Worm (Caenorhabditis elegans) whole organism, L3 larva: ENCODE results near the gene srh-100.

ENCODE experiments used
- R02D3.7 ChIP-seq: fragments of 150-350 bp; optimal IDR thresholded peaks from 2 replicates; lab custom pipeline; 2014; ENCODE audit warnings: missing biosample characterization, missing genetic modification characterization
- aly-2 ChIP-seq: fragments of 150-350 bp; optimal IDR thresholded peaks from 2 replicates; lab custom pipeline; 2014; ENCODE audit warnings: missing biosample characterization, missing genetic modification characterization
- ama-1 ChIP-seq: fragments of 150-350 bp; optimal IDR thresholded peaks from 2 replicates; lab custom pipeline; 2018
- ceh-16 ChIP-seq: sonication (generic microtip); optimal IDR thresholded peaks from 2 replicates; lab custom pipeline; 2017; ENCODE audit warnings: missing biosample characterization, missing genetic modification characterization
- ceh-82 ChIP-seq: fragments of 150-350 bp; optimal IDR thresholded peaks from 2 replicates; lab custom pipeline; 2014; ENCODE audit warnings: missing biosample characterization, missing genetic modification characterization
- egl-27 ChIP-seq: sonication (generic microtip); optimal IDR thresholded peaks from 4 replicates; lab custom pipeline; 2017; ENCODE audit warnings: missing biosample characterization, missing genetic modification reagents, missing genetic modification characterization
- egl-5 ChIP-seq: fragments of 150-350 bp; optimal IDR thresholded peaks from 2 replicates; lab custom pipeline; 2017; ENCODE audit warnings: missing biosample characterization, missing genetic modification reagents, missing genetic modification characterization, inconsistent platforms
- elt-1 ChIP-seq: fragments of 150-350 bp; optimal IDR thresholded peaks from 2 replicates; lab custom pipeline; 2014; ENCODE audit warnings: missing biosample characterization, missing genetic modification characterization
- elt-2 ChIP-seq: sonication (generic microtip); optimal IDR thresholded peaks from 2 replicates; lab custom pipeline; 2016; ENCODE audit warnings: missing genetic modification reagents, mild to moderate bottlenecking, missing genetic modification characterization, missing compliant biosample characterization
- elt-3 ChIP-seq, 3 experiments: fragments of 150-350 bp in 1 of 3; sonication (generic microtip) in 2 of 3; optimal IDR thresholded peaks; 2 replicates in 2 of 3; 4 replicates in 1 of 3; lab custom pipeline; 2014 to 2017; ENCODE audit warnings: missing biosample characterization in 3 of 3, missing genetic modification characterization in 3 of 3
- fkh-10 ChIP-seq: sonication (generic microtip); optimal IDR thresholded peaks from 2 replicates; lab custom pipeline; 2017; ENCODE audit warnings: missing biosample characterization, missing genetic modification reagents, missing genetic modification characterization
- fkh-2 ChIP-seq: fragments of 150-350 bp; optimal IDR thresholded peaks from 2 replicates; lab custom pipeline; 2014; ENCODE audit warnings: missing biosample characterization, missing genetic modification reagents, missing genetic modification characterization
- fos-1 ChIP-seq: fragments of 150-350 bp; optimal IDR thresholded peaks from 2 replicates; lab custom pipeline; 2014; ENCODE audit warnings: missing biosample characterization, missing genetic modification characterization
- hmg-11 ChIP-seq: sonication (generic microtip); optimal IDR thresholded peaks from 2 replicates; lab custom pipeline; 2016; ENCODE audit warnings: missing genetic modification characterization, missing compliant biosample characterization
- jun-1 ChIP-seq: fragments of 150-350 bp; optimal IDR thresholded peaks from 2 replicates; lab custom pipeline; 2014; ENCODE audit warnings: missing biosample characterization, missing genetic modification reagents, missing genetic modification characterization
- lin-39 ChIP-seq: fragments of 150-350 bp; optimal IDR thresholded peaks from 2 replicates; lab custom pipeline; 2018; ENCODE audit warnings: missing biosample characterization, missing genetic modification reagents, missing genetic modification characterization
- mdl-1 ChIP-seq: fragments of 150-350 bp; optimal IDR thresholded peaks from 2 replicates; lab custom pipeline; 2014; ENCODE audit warnings: missing biosample characterization, missing genetic modification characterization
- nfya-1 ChIP-seq: sonication (generic microtip); optimal IDR thresholded peaks from 2 replicates; lab custom pipeline; 2017; ENCODE audit warnings: missing genetic modification characterization, mild to moderate bottlenecking, missing compliant biosample characterization, antibody characterized with exemption, moderate library complexity; ENCODE audit not compliant: insufficient read depth
- nhr-11 ChIP-seq: fragments of 150-350 bp; optimal IDR thresholded peaks from 2 replicates; lab custom pipeline; 2014; ENCODE audit warnings: missing biosample characterization, missing genetic modification characterization
- nhr-23 ChIP-seq: fragments of 150-350 bp; optimal IDR thresholded peaks from 2 replicates; lab custom pipeline; 2014; ENCODE audit warnings: missing biosample characterization, missing genetic modification reagents, missing genetic modification characterization
- nhr-237 ChIP-seq: fragments of 150-350 bp; optimal IDR thresholded peaks from 2 replicates; lab custom pipeline; 2014; ENCODE audit warnings: missing biosample characterization, missing genetic modification characterization
- nhr-28 ChIP-seq: fragments of 150-350 bp; optimal IDR thresholded peaks from 2 replicates; lab custom pipeline; 2014; ENCODE audit warnings: missing biosample characterization, missing genetic modification characterization
- nhr-43 ChIP-seq: sonication (generic microtip); optimal IDR thresholded peaks from 2 replicates; lab custom pipeline; 2016; ENCODE audit warnings: mild to moderate bottlenecking, missing genetic modification characterization, missing compliant biosample characterization; ENCODE audit not compliant: poor library complexity, severe bottlenecking
- nhr-76 ChIP-seq: fragments of 150-350 bp; sonication (generic microtip); optimal IDR thresholded peaks from 5 replicates; lab custom pipeline; 2014; ENCODE audit warnings: missing biosample characterization, missing genetic modification characterization
- nhr-77 ChIP-seq: fragments of 150-350 bp; optimal IDR thresholded peaks from 2 replicates; lab custom pipeline; 2014; ENCODE audit warnings: missing biosample characterization, missing genetic modification characterization
- pqm-1 ChIP-seq: fragments of 150-350 bp; optimal IDR thresholded peaks from 2 replicates; lab custom pipeline; 2017; ENCODE audit warnings: missing biosample characterization, missing genetic modification characterization, inconsistent platforms
- sea-2 ChIP-seq: fragments of 150-350 bp; sonication (generic microtip); optimal IDR thresholded peaks from 4 replicates; lab custom pipeline; 2014; ENCODE audit warnings: missing biosample characterization, missing genetic modification reagents, missing genetic modification characterization
- snpc-4 ChIP-seq: fragments of 150-350 bp; optimal IDR thresholded peaks from 2 replicates; lab custom pipeline; 2014; ENCODE audit warnings: missing biosample characterization, missing genetic modification characterization
- tbx-2 ChIP-seq: sonication (generic microtip); optimal IDR thresholded peaks from 2 replicates; lab custom pipeline; 2016; ENCODE audit warnings: mild to moderate bottlenecking, missing genetic modification characterization, missing compliant biosample characterization
- unc-39 ChIP-seq: sonication (generic microtip); optimal IDR thresholded peaks from 4 replicates; lab custom pipeline; 2017; ENCODE audit warnings: missing biosample characterization, missing genetic modification characterization
- unc-62 ChIP-seq: fragments of 150-350 bp; sonication (generic microtip); optimal IDR thresholded peaks from 4 replicates; lab custom pipeline; 2014; ENCODE audit warnings: missing biosample characterization, missing genetic modification reagents, missing genetic modification characterization
- zag-1 ChIP-seq: fragments of 150-350 bp; optimal IDR thresholded peaks from 2 replicates; lab custom pipeline; 2014; ENCODE audit warnings: missing biosample characterization, missing genetic modification characterization
- ztf-11 ChIP-seq: fragments of 150-350 bp; optimal IDR thresholded peaks from 2 replicates; lab custom pipeline; 2014; ENCODE audit warnings: missing biosample characterization, missing genetic modification characterization
- ztf-4 ChIP-seq: fragments of 150-350 bp; optimal IDR thresholded peaks from 2 replicates; lab custom pipeline; 2014; ENCODE audit warnings: missing biosample characterization, missing genetic modification characterization

srh-100 gene

DNA sequence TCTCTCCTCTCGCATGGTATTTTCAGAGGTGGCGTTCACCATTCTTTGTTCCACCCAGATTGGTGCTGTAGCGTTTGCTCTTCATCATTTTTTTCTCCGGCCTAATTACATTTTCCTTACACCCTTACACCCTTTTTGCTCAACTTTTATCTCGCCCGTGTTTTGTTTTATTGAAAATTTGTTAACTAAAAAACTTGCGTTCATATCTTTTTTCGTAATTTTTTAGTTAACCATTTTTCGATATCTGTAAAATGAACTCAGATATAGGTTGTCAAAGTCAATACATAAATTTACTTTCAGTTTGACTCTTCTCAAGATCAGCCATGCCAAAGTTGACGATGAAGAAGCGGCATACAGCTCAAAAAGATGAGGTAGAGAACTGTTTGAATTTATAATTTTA lies 27.1 kb upstream of the srh-100 start, which contains the start of gene F12E12.1:
Gene F12E12.1, plus strand, starts transcription at position 301 of the 400 bp plus-strand sequence.
- TF ChIP-seq hmg-11 (tag; lab: Kevin White, UChicago) = no peak
- no peak for TF ChIP-seq unc-39 (tag; lab: Kevin White, UChicago)
- TF ChIP-seq nfya-1 (tag; lab: Kevin White, UChicago) = no peak
- no peak for TF ChIP-seq ceh-16 (tag; lab: Kevin White, UChicago)
- no peak for TF ChIP-seq fkh-2
- no peak for TF ChIP-seq R02D3.7 (tag; lab: Kevin White, UChicago)

DNA sequence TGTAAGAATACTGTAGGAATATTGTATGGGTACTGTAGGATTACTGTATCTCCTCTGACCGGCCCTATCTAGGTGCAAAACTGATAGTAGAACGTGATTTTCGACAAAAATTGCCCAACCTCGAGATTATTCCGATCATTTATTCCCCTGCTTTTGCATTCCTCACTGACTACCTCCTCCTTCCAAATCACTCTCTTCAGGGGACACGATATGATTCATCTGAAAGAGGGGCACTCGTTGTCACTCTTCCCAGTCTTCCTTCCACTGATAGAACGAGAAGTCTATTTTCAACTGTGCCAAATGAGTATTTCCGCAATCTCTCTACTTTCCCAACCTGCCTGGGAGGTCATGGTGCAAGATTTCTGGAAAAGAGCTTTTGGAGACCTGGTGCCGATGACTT lies 25.2 kb upstream of the srh-100 start, which contains the start of gene F12E12.2:
Gene F12E12.2, plus strand, starts transcription at position 301 of the 400 bp plus-strand sequence.
- TF ChIP-seq nhr-77 (no peak), nhr-28 (tag; lab: Kevin White, UChicago) (no peak), snpc-4 (tag; lab: Kevin White, UChicago) (no peak), nhr-11 (tag; lab: Kevin White, UChicago) (no peak), hmg-11 (tag; lab: Kevin White, UChicago) (no peak), fkh-10 (no peak)
- TF ChIP-seq, all 47 proteins: peak for 0

DNA sequence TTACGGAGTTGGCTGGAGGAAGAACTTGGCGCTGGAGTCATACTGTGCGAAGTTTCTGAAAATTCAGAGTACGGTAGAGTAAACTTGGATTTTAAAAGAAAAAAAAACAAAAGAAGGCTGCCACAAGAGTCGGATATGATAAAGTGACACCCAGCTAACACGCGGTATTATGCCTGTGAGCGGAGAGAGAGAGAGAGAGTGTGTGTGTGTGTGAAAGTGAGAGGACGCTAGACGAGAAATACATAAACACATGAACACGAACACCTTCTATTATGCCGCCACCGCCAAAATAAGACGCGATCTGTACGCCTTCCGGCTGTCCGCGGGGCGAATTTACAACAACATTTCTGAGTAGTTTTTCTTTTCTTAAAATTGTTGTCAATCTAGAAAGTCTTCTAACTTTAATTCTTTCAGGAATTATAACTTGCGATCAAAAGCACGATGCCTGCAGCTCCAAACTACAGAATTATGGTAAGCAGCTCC lies 22.4 kb upstream of the srh-100 start, which contains the start of gene F12E12.6:
Gene F12E12.6, minus strand, starts transcription at position 51 of the 483 bp plus-strand sequence.
- TF ChIP-seq ama-1 (lab: Kevin White, UChicago) (no peak), fos-1 (tag; lab: Kevin White, UChicago) (no peak)

ce11 chrII:3731723-3732122 lies 17.2 kb upstream of the srh-100 start, which contains the start of the genes sdz-12 and bath-31:
Gene sdz-12, minus strand, starts transcription at chrII:3731823.
Gene bath-31, plus strand, starts transcription at chrII:3731973.
- no peak for TF ChIP-seq jun-1 (tag; lab: Kevin White, UChicago)
- TF ChIP-seq ceh-82 (tag; lab: Kevin White, UChicago) = no peak
- no peak for TF ChIP-seq nhr-76 (tag; lab: Kevin White, UChicago)
- TF ChIP-seq egl-5 (tag; lab: Kevin White, UChicago) = no peak
- TF ChIP-seq egl-27 (tag; lab: Kevin White, UChicago) = no peak
- no peak for TF ChIP-seq sea-2 (GFP tag; lab: Kevin White, UChicago)
- TF ChIP-seq nhr-43 (tag; lab: Kevin White, UChicago) = no peak
- no peak for TF ChIP-seq pqm-1 (tag; lab: Kevin White, UChicago)
- TF ChIP-seq elt-2 (tag; lab: Kevin White, UChicago) = no peak
- no peak for TF ChIP-seq elt-1 (tag; lab: Kevin White, UChicago)
- TF ChIP-seq nhr-237 = no peak
- TF ChIP-seq nhr-28 (tag; lab: Kevin White, UChicago) = no peak
- TF ChIP-seq ztf-4 (tag; lab: Kevin White, UChicago) = no peak
- no peak for TF ChIP-seq aly-2
- no peak for TF ChIP-seq nfya-1 (tag; lab: Kevin White, UChicago)
- no peak for TF ChIP-seq zag-1
- no peak for TF ChIP-seq fos-1 (tag; lab: Kevin White, UChicago)
- TF ChIP-seq unc-39 (tag; lab: Kevin White, UChicago) = no peak
- TF ChIP-seq ztf-11 (tag; lab: Kevin White, UChicago) = no peak

DNA sequence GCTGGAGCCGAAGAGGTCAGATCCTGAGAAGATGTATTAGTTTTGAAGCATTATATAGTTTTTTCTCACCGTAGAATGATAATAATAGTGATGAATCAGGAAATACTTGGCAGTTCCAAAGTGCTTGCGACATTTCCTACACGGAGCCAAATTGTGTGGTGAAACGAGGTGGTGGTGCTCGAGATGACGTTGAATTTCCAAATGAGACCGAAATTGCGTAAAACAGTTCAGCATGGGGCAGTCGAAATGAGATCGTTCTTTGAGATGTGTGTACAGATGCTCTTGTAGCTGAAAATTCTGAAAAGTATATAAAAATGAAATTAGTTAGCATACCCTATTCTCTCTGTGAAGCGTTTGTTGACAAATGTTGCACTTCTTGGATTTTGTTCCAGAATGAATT lies 13.5 kb upstream of the srh-100 start, which contains the start of gene C46E10.8:
Gene C46E10.8, minus strand, starts transcription at position 101 of the 400 bp plus-strand sequence.
- no peak for TF ChIP-seq ztf-11 (tag; lab: Kevin White, UChicago)

ce11 chrII:3724175-3724715 lies 9.8 kb upstream of the srh-100 start, which contains the start of gene C46E10.1:
Gene C46E10.1, plus strand, starts transcription at chrII:3724225.
- TF ChIP-seq nhr-23 (tag; lab: Kevin White, UChicago) (no peak), ceh-82 (tag; lab: Kevin White, UChicago) (no peak), aly-2 (no peak), tbx-2 (tag; lab: Kevin White, UChicago) (no peak), ceh-16 (tag; lab: Kevin White, UChicago) (no peak), elt-3 (tag; optimal IDR thresholded peaks at IDR 0.05; lab: Kevin White, UChicago) (no peak), unc-62 (GFP tag; lab: Kevin White, UChicago) (no peak), R02D3.7 (tag; lab: Kevin White, UChicago) (no peak), jun-1 (tag; lab: Kevin White, UChicago) (no peak), mdl-1 (no peak), zag-1 (no peak), fkh-10 (no peak), lin-39 (tag; lab: Kevin White, UChicago) (no peak), fos-1 (tag; lab: Kevin White, UChicago) (no peak)
